Worm (Caenorhabditis elegans): ENCODE measurements around the gene flp-14.

DNA sequence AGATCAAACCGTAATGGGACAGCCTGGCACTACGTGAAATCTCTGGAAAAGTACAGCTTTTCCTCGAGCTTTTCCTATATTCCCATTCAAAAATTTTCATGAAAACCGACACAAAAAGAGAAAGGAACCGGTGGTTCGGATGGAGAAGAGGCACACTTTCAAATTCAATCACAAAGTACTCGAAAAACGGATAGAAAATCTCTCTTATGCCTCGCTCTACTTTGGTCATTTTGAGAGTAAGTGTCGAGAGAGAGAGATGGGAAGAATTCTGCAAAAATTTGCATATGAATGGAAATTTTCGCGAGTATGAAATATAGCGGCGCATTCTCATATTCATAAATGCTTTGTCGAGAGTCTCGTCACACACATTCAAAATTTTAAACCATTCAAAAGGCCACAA lies 17.5 kb upstream of the flp-14 start:
- no peak for TF ChIP-seq lin-39 (tag; optimal IDR thresholded peaks at IDR 0.05)
- TF ChIP-seq egl-5 (tag; optimal IDR thresholded peaks at IDR 0.05) = no peak
